Fruit fly (Drosophila melanogaster) S2 (cell line): ENCODE results near the gene Vps36.

Experiments
- CG8478 ChIP-seq: fragments of >200 bp; optimal IDR thresholded peaks from 2 replicates; lab custom pipeline; 2018
- CTCF ChIP-seq, 2 experiments: fragments of >200 bp; optimal IDR thresholded peaks; 2 replicates each; lab custom pipeline; 2018

DNA sequence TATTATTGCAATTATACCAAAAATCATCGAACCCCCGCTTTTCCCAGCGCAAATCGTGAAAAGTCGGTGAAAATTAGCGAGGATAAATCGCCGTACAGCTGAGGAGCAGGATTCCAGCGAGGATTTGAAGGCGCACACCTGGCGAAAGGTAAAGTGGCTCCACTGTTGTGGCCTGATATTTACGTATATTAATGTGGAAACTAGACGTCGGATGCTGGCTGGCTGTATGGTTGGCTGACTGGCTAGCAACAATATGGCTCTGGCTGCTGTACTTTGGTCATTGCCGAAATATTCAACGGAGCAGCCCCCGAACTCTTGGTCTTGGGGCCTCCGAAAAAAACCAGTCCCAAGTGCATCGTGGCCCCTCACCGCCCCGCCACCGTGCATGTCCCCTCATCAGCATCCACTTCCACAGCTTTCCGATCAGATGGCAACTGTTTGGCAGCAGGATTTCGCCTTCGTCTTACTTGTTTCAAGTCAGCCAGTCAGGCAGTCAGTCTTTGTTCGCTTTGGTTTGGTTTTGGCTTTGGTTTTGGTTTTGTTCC, 26.0 kb downstream of the Vps36 start:
- TF ChIP-seq CTCF (optimal IDR thresholded peaks at IDR 0.05; lab: Kevin White, UChicago) (no peak), CG8478 (lab: Kevin White, UChicago) (no peak)
